Worm (Caenorhabditis elegans): ENCODE measurements around the gene C44C10.3.

DNA sequence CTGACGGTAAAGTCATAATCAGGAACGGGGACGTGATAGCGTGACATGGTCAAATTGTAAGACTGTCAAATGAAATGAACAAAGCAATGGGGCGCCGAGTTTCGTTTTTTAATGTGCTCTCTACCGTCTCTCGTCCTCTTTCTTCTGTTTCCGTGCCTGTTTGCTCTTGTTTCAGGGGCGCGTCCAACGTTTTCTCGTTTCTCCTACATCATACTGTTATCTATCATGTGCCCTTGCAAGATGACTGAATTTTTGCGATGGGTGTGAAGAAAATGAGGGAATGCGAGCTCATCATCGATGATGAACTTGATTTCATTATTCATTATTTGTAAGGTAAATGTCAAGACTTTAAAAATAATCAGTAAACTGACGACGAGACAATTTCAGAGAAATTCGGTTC, 21.5 kb upstream of the C44C10.3 start, which contains the start of gene T04F8.7:
- TF ChIP-seq tab-1 (GFP tag; IDR thresholded peaks at IDR 0.05), result no peak
- TF ChIP-seq flt-1 (GFP tag; IDR thresholded peaks at IDR 0.05), result no peak
- no peak for TF ChIP-seq med-1 (GFP tag; optimal IDR thresholded peaks at IDR 0.05; ENCODE audit: insufficient read depth)
- TF ChIP-seq cog-1 (tag; optimal IDR thresholded peaks at IDR 0.05), result no peak
- TF ChIP-seq ztf-23 (GFP tag; IDR thresholded peaks at IDR 0.05), result no peak
- no peak for TF ChIP-seq klf-2 (GFP tag; conservative IDR thresholded peaks at IDR 0.05)
- TF ChIP-seq T22C8.4 (GFP tag; IDR thresholded peaks at IDR 0.05), result no peak
- TF ChIP-seq ztf-29 (GFP tag; IDR thresholded peaks at IDR 0.05), result no peak
